Fruit fly (Drosophila melanogaster) whole organism, embryonic: ENCODE measurements around the gene ebd1.

ENCODE experiments used
- Atf3 ChIP-seq: fragments of 200-800 bp; sonication (Bioruptor generic); optimal IDR thresholded peaks from 3 replicates; lab custom pipeline; 2016; ENCODE audit warnings: missing biosample characterization, missing genetic modification characterization
- Bdp1 ChIP-seq: fragments of 200-800 bp; sonication (Bioruptor generic); optimal IDR thresholded peaks from 3 replicates; lab custom pipeline; 2016; ENCODE audit warnings: missing biosample characterization, missing genetic modification characterization
- C15 ChIP-seq: fragments of 200-800 bp; sonication (Bioruptor generic); IDR thresholded peaks from 3 replicates; pipeline ENCODE4 v1.3.6; 2022; ENCODE audit warnings: missing biosample characterization, missing genetic modification characterization
- CG10209 ChIP-seq: fragments of 200-800 bp; sonication (Bioruptor generic); optimal IDR thresholded peaks from 3 replicates; lab custom pipeline; 2017; ENCODE audit warnings: missing biosample characterization, mild to moderate bottlenecking, missing genetic modification characterization, missing genetic modification reagents
- CG10979 ChIP-seq: fragments of 200-800 bp; sonication (Bioruptor generic); optimal IDR thresholded peaks from 2 replicates; lab custom pipeline; 2018; ENCODE audit warnings: missing biosample characterization, mild to moderate bottlenecking, missing genetic modification characterization, moderate library complexity
- CG11093 ChIP-seq: fragments of 200-800 bp; sonication (Bioruptor generic); IDR thresholded peaks from 3 replicates; pipeline ENCODE4 v1.3.6; 2022; ENCODE audit warnings: missing biosample characterization, missing genetic modification characterization
- CG11560 ChIP-seq: fragments of 200-800 bp; sonication (Bioruptor generic); IDR thresholded peaks from 3 replicates; pipeline ENCODE4 v1.3.6; 2022; ENCODE audit warnings: missing biosample characterization, missing genetic modification characterization
- CG12104 ChIP-seq: fragments of 200-800 bp; sonication (Bioruptor generic); optimal IDR thresholded peaks from 3 replicates; lab custom pipeline; 2016; ENCODE audit warnings: missing biosample characterization, missing genetic modification characterization
- CG13424 ChIP-seq: fragments of 200-800 bp; sonication (Bioruptor generic); optimal IDR thresholded peaks from 2 replicates; lab custom pipeline; 2019; ENCODE audit warnings: missing biosample characterization, mild to moderate bottlenecking, missing genetic modification characterization, moderate library complexity
- CG14441 ChIP-seq: fragments of 200-800 bp; sonication (Bioruptor generic); IDR thresholded peaks from 2 replicates; pipeline ENCODE4 v1.3.6; 2022; ENCODE audit warnings: missing biosample characterization, missing genetic modification characterization
- CG15479 ChIP-seq: fragments of 200-800 bp; sonication (Bioruptor generic); optimal IDR thresholded peaks from 3 replicates; lab custom pipeline; 2019; ENCODE audit warnings: missing biosample characterization, mild to moderate bottlenecking, missing genetic modification characterization, moderate library complexity
- CG16815 ChIP-seq: fragments of 200-800 bp; sonication (Bioruptor generic); optimal IDR thresholded peaks from 3 replicates; lab custom pipeline; 2017; ENCODE audit warnings: missing biosample characterization, mild to moderate bottlenecking, missing genetic modification characterization
- CG18476 ChIP-seq: fragments of 200-800 bp; sonication (Bioruptor generic); optimal IDR thresholded peaks from 2 replicates; lab custom pipeline; 2016; ENCODE audit warnings: missing biosample characterization, mild to moderate bottlenecking, missing genetic modification characterization
- CG18764 ChIP-seq: fragments of 200-800 bp; sonication (Bioruptor generic); optimal IDR thresholded peaks from 3 replicates; lab custom pipeline; 2016; ENCODE audit warnings: missing biosample characterization, missing genetic modification characterization
- CG30431 ChIP-seq: fragments of 200-800 bp; sonication (Bioruptor generic); optimal IDR thresholded peaks from 2 replicates; lab custom pipeline; 2017; ENCODE audit warnings: missing biosample characterization, missing genetic modification characterization
- CG3726 ChIP-seq: fragments of 200-800 bp; sonication (Bioruptor generic); IDR thresholded peaks from 3 replicates; pipeline ENCODE4, ENCODE4 v1.3.6; 2022; ENCODE audit warnings: missing biosample characterization, missing genetic modification characterization
- CG3838 ChIP-seq: fragments of 200-800 bp; sonication (Bioruptor generic); optimal IDR thresholded peaks from 3 replicates; lab custom pipeline; 2016; ENCODE audit warnings: missing biosample characterization, missing genetic modification characterization
- CG6683 ChIP-seq: fragments of 200-800 bp; sonication (Bioruptor generic); optimal IDR thresholded peaks from 2 replicates; lab custom pipeline; 2017; ENCODE audit warnings: missing biosample characterization, mild to moderate bottlenecking, missing genetic modification characterization, missing genetic modification reagents
- Dip3 ChIP-seq: fragments of 200-800 bp; sonication (Bioruptor generic); optimal IDR thresholded peaks from 3 replicates; lab custom pipeline; 2016; ENCODE audit warnings: missing biosample characterization, missing genetic modification characterization
- Doc2 ChIP-seq: fragments of 200-800 bp; sonication (Bioruptor generic); IDR thresholded peaks from 2 replicates; pipeline ENCODE4 v1.3.6; 2022; ENCODE audit warnings: missing biosample characterization, missing genetic modification characterization
- E2f1 ChIP-seq: fragments of 200-800 bp; sonication (Bioruptor generic); IDR thresholded peaks from 2 replicates; pipeline ENCODE4 v1.3.6; 2022; ENCODE audit warnings: missing biosample characterization, missing genetic modification characterization
- Eip74EF ChIP-seq, 2 experiments: fragments of 200-800 bp in 1 of 2; fragments of >200 bp in 1 of 2; sonication (Bioruptor generic) in 1 of 2; optimal IDR thresholded peaks; 2 replicates each; lab custom pipeline; 2017 to 2019; ENCODE audit warnings: missing biosample characterization in 2 of 2, missing genetic modification characterization in 2 of 2, mild to moderate bottlenecking in 1 of 2, moderate library complexity in 1 of 2
- Hr51 ChIP-seq, 2 experiments: fragments of 200-800 bp; sonication (Bioruptor generic); optimal IDR thresholded peaks; 2 replicates in 1 of 2; 3 replicates in 1 of 2; lab custom pipeline; 2016 to 2018; ENCODE audit warnings: missing biosample characterization in 2 of 2, missing genetic modification characterization in 2 of 2, mild to moderate bottlenecking in 1 of 2, moderate library complexity in 1 of 2
- Meics ChIP-seq: fragments of 200-800 bp; sonication (Bioruptor generic); optimal IDR thresholded peaks from 2 replicates; lab custom pipeline; 2017; ENCODE audit warnings: missing biosample characterization, mild to moderate bottlenecking, missing genetic modification characterization
- Oaz ChIP-seq: fragments of 200-800 bp; sonication (Bioruptor generic); IDR thresholded peaks from 2 replicates; pipeline ENCODE4 v1.3.6; 2022; ENCODE audit warnings: missing biosample characterization, missing genetic modification characterization
- Opbp ChIP-seq: fragments of 200-800 bp; sonication (Bioruptor generic); IDR thresholded peaks from 3 replicates; pipeline ENCODE4 v1.3.6; 2022; ENCODE audit warnings: missing biosample characterization, missing genetic modification characterization; ENCODE audit not compliant: partially characterized antibody
- Pdp1 ChIP-seq, 2 experiments: fragments of 200-800 bp; sonication (Bioruptor generic); optimal IDR thresholded peaks; 3 replicates each; lab custom pipeline; 2016; ENCODE audit warnings: missing biosample characterization in 2 of 2, missing genetic modification characterization in 2 of 2, mild to moderate bottlenecking in 1 of 2, moderate library complexity in 1 of 2
- Poxn ChIP-seq: fragments of 200-800 bp; sonication (Bioruptor generic); IDR thresholded peaks from 2 replicates; pipeline ENCODE4 v1.3.6; 2022; ENCODE audit warnings: missing biosample characterization, missing genetic modification characterization
- Sox102F ChIP-seq: fragments of 200-800 bp; sonication (Bioruptor generic); optimal IDR thresholded peaks from 2 replicates; lab custom pipeline; 2018; ENCODE audit warnings: missing biosample characterization, mild to moderate bottlenecking, missing genetic modification characterization, moderate library complexity
- Stat92E ChIP-seq, 3 experiments: fragments of >200 bp in 2 of 3; fragments of 200-800 bp in 1 of 3; sonication (Bioruptor generic) in 1 of 3; optimal IDR thresholded peaks; 2 replicates each; lab custom pipeline; 2017 to 2019; ENCODE audit warnings: missing biosample characterization in 3 of 3, missing genetic modification characterization in 3 of 3, mild to moderate bottlenecking in 1 of 3, moderate library complexity in 1 of 3
- TFAM ChIP-seq: fragments of 200-800 bp; sonication (Bioruptor generic); optimal IDR thresholded peaks from 2 replicates; lab custom pipeline; 2017; ENCODE audit warnings: missing biosample characterization, missing genetic modification characterization, inconsistent platforms
- ab ChIP-seq: fragments of 200-800 bp; sonication (Bioruptor generic); optimal IDR thresholded peaks from 2 replicates; lab custom pipeline; 2016; ENCODE audit warnings: missing biosample characterization, missing genetic modification characterization
- ato ChIP-seq: fragments of 200-800 bp; sonication (Bioruptor generic); IDR thresholded peaks from 2 replicates; pipeline ENCODE4 v1.3.6; 2022; ENCODE audit warnings: missing biosample characterization, missing genetic modification characterization; ENCODE audit not compliant: partially characterized antibody
- bowl ChIP-seq: fragments of 200-800 bp; sonication (Bioruptor generic); IDR thresholded peaks from 2 replicates; pipeline ENCODE4 v1.3.6; 2022; ENCODE audit warnings: missing biosample characterization, missing genetic modification characterization
- cg ChIP-seq: fragments of 200-800 bp; sonication (Bioruptor generic); optimal IDR thresholded peaks from 3 replicates; lab custom pipeline; 2019; ENCODE audit warnings: missing biosample characterization, mild to moderate bottlenecking, missing genetic modification characterization, moderate library complexity
- chn ChIP-seq: fragments of 200-800 bp; sonication (Bioruptor generic); optimal IDR thresholded peaks from 2 replicates; lab custom pipeline; 2016; ENCODE audit warnings: missing biosample characterization, missing genetic modification characterization
- ci ChIP-seq: fragments of 200-800 bp; sonication (Bioruptor generic); IDR thresholded peaks from 3 replicates; pipeline ENCODE4 v1.3.6; 2022; ENCODE audit warnings: missing biosample characterization, missing genetic modification characterization
- corto ChIP-seq: fragments of 200-800 bp; sonication (Bioruptor generic); optimal IDR thresholded peaks from 2 replicates; lab custom pipeline; 2016; ENCODE audit warnings: missing biosample characterization, mild to moderate bottlenecking, missing genetic modification characterization, moderate library complexity
- dmrt11E ChIP-seq: fragments of 200-800 bp; sonication (Bioruptor generic); optimal IDR thresholded peaks from 3 replicates; lab custom pipeline; 2018; ENCODE audit warnings: missing biosample characterization, mild to moderate bottlenecking, missing genetic modification characterization, moderate library complexity
- dysf ChIP-seq: fragments of 200-800 bp; sonication (Bioruptor generic); IDR thresholded peaks from 3 replicates; pipeline ENCODE4 v1.3.6; 2022; ENCODE audit warnings: missing biosample characterization, missing genetic modification characterization
- eve ChIP-seq, 2 experiments: fragments of >200 bp; optimal IDR thresholded peaks; 2 replicates each; lab custom pipeline; 2017; ENCODE audit warnings: missing biosample characterization in 2 of 2, missing genetic modification characterization in 2 of 2
- eyg ChIP-seq: fragments of 200-800 bp; sonication (Bioruptor generic); optimal IDR thresholded peaks from 3 replicates; lab custom pipeline; 2016; ENCODE audit warnings: missing biosample characterization, missing genetic modification characterization
- gcm2 ChIP-seq: fragments of 200-800 bp; sonication (Bioruptor generic); optimal IDR thresholded peaks from 2 replicates; lab custom pipeline; 2016; ENCODE audit warnings: missing biosample characterization, missing genetic modification characterization
- gfzf ChIP-seq: fragments of 200-800 bp; sonication (Bioruptor generic); optimal IDR thresholded peaks from 2 replicates; lab custom pipeline; 2016; ENCODE audit warnings: missing biosample characterization, mild to moderate bottlenecking, missing genetic modification characterization, moderate library complexity
- lbe ChIP-seq: fragments of 200-800 bp; sonication (Bioruptor generic); optimal IDR thresholded peaks from 2 replicates; lab custom pipeline; 2016; ENCODE audit warnings: missing biosample characterization, mild to moderate bottlenecking, missing genetic modification characterization
- lilli ChIP-seq: fragments of 200-800 bp; sonication (Bioruptor generic); optimal IDR thresholded peaks from 3 replicates; lab custom pipeline; 2016; ENCODE audit warnings: missing biosample characterization, missing genetic modification characterization
- slbo ChIP-seq: fragments of 200-800 bp; sonication (Bioruptor generic); IDR thresholded peaks from 2 replicates; pipeline ENCODE4 v1.3.6; 2022; ENCODE audit warnings: missing biosample characterization, missing genetic modification characterization
- sqz ChIP-seq: fragments of 200-800 bp; sonication (Bioruptor generic); optimal IDR thresholded peaks from 3 replicates; lab custom pipeline; 2018; ENCODE audit warnings: missing biosample characterization, mild to moderate bottlenecking, missing genetic modification characterization
- sr ChIP-seq: fragments of 200-800 bp; sonication (Bioruptor generic); IDR thresholded peaks from 3 replicates; pipeline ENCODE4 v1.3.6; 2022; ENCODE audit warnings: missing biosample characterization, missing genetic modification characterization
- tap ChIP-seq: fragments of 200-800 bp; optimal IDR thresholded peaks from 3 replicates; lab custom pipeline; 2019; ENCODE audit warnings: missing biosample characterization, mild to moderate bottlenecking, missing genetic modification characterization, moderate library complexity
- zen2 ChIP-seq: fragments of 200-800 bp; sonication (Bioruptor generic); IDR thresholded peaks from 3 replicates; pipeline ENCODE4 v1.3.6; 2022; ENCODE audit warnings: missing biosample characterization, missing genetic modification characterization; ENCODE audit not compliant: partially characterized antibody

ebd1 gene

DNA sequence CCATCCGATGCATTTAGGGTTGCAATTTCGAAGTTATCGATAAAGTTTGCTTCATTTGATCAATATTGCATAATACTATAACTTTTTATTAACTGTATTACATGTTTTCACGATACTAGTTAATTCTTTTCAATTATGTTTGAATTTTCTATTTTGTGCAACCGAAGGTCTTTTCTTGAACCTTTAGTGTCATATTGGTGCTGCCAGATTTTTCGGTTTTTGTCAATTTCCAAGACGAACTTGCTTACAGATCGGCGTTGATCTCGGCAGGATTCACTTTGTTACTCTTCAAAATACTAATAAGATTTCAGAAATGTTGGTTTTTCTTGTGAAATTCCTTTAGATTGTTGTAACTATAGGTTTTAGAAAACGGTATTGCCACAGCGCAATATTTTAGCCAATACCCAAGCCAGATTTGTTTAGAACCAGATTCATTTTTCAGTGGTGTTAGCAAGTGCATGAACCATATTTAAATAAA lies 25.0 kb upstream of the ebd1 start, which contains the start of gene CkIIalpha-i3 (continued):
- no peak for TF ChIP-seq Stat92E (GFP tag; optimal IDR thresholded peaks at IDR 0.05; lab: Kevin White, UChicago)
- no peak for TF ChIP-seq Meics (GFP tag; lab: Kevin White, UChicago)
- no peak for TF ChIP-seq Bdp1
- TF ChIP-seq E2f1 (GFP tag; lab: Robert Waterston, UW) = no peak
- TF ChIP-seq ab (GFP tag; lab: Kevin White, UChicago) = no peak
- no peak for TF ChIP-seq CG14441 (GFP tag; lab: Robert Waterston, UW)
- TF ChIP-seq lilli = peak; percentile 5
- TF ChIP-seq tap (tag; lab: Kevin White, UChicago) = no peak
- no peak for TF ChIP-seq corto (GFP tag; lab: Kevin White, UChicago)
- TF ChIP-seq sr (GFP tag; lab: Robert Waterston, UW) = no peak
- no peak for TF ChIP-seq eyg (GFP tag; lab: Kevin White, UChicago)
- TF ChIP-seq CG3726 (GFP tag; lab: Robert Waterston, UW) = no peak
- TF ChIP-seq CG16815 (GFP tag; lab: Kevin White, UChicago) = no peak
- TF ChIP-seq Opbp (GFP tag; lab: Robert Waterston, UW) = no peak
- TF ChIP-seq CG12104 (GFP tag; lab: Kevin White, UChicago) = no peak
- peak; percentile 34 for TF ChIP-seq gfzf
- no peak for TF ChIP-seq Hr51 (GFP tag; optimal IDR thresholded peaks at IDR 0.05; lab: Kevin White, UChicago)
- no peak for TF ChIP-seq CG18764 (GFP tag; lab: Kevin White, UChicago)
- TF ChIP-seq dmrt11E (tag; lab: Kevin White, UChicago) = no peak
- TF ChIP-seq Eip74EF (GFP tag; optimal IDR thresholded peaks at IDR 0.05; lab: Kevin White, UChicago) = no peak
- no peak for TF ChIP-seq ci (GFP tag; lab: Robert Waterston, UW)
- TF ChIP-seq CG15479 (GFP tag; lab: Kevin White, UChicago) = no peak
- TF ChIP-seq CG13424 = no peak
- TF ChIP-seq C15 = no peak
- no peak for TF ChIP-seq Atf3 (GFP tag; lab: Kevin White, UChicago)
- TF ChIP-seq Poxn (GFP tag; lab: Robert Waterston, UW) = no peak
- no peak for TF ChIP-seq CG3838 (GFP tag; lab: Kevin White, UChicago)
- TF ChIP-seq slbo (GFP tag; lab: Robert Waterston, UW) = no peak
- TF ChIP-seq zen2 (GFP tag; lab: Robert Waterston, UW) = no peak
- no peak for TF ChIP-seq CG18476 (GFP tag; lab: Kevin White, UChicago)
- TF ChIP-seq Doc2 = no peak
- no peak for TF ChIP-seq gcm2 (GFP tag; lab: Kevin White, UChicago)
- no peak for TF ChIP-seq cg (GFP tag; lab: Kevin White, UChicago)
- no peak for TF ChIP-seq Dip3 (GFP tag; lab: Kevin White, UChicago)
- TF ChIP-seq chn (GFP tag; lab: Kevin White, UChicago) = no peak
- TF ChIP-seq Sox102F (GFP tag; lab: Kevin White, UChicago) = no peak
- no peak for TF ChIP-seq TFAM (GFP tag; lab: Kevin White, UChicago)
- no peak for TF ChIP-seq CG11560 (tag; lab: Robert Waterston, UW)
- TF ChIP-seq CG11093 (GFP tag; lab: Robert Waterston, UW) = no peak
- TF ChIP-seq eve (GFP tag; optimal IDR thresholded peaks at IDR 0.05; lab: Kevin White, UChicago) = peak in 1 of 2 experiments; percentile 64
- TF ChIP-seq CG10979 (tag; lab: Kevin White, UChicago) = no peak
- no peak for TF ChIP-seq sqz
- TF ChIP-seq lbe (GFP tag; lab: Kevin White, UChicago) = no peak
- no peak for TF ChIP-seq CG10209 (GFP tag; lab: Kevin White, UChicago)
- no peak for TF ChIP-seq CG6683 (GFP tag; lab: Kevin White, UChicago)
- TF ChIP-seq CG30431 (GFP tag; lab: Kevin White, UChicago) = no peak
- peak in 1 of 2 experiments; percentile 90 for TF ChIP-seq Pdp1 (GFP tag; optimal IDR thresholded peaks at IDR 0.05; lab: Kevin White, UChicago)
- no peak for TF ChIP-seq bowl (GFP tag; lab: Robert Waterston, UW)
- TF ChIP-seq dysf = no peak
- TF ChIP-seq Oaz (GFP tag; lab: Robert Waterston, UW) = no peak
- TF ChIP-seq ato (GFP tag; lab: Robert Waterston, UW) = no peak
